Worm (Caenorhabditis elegans): Measurements from ENCODE around the gene metl-18.

DNA sequence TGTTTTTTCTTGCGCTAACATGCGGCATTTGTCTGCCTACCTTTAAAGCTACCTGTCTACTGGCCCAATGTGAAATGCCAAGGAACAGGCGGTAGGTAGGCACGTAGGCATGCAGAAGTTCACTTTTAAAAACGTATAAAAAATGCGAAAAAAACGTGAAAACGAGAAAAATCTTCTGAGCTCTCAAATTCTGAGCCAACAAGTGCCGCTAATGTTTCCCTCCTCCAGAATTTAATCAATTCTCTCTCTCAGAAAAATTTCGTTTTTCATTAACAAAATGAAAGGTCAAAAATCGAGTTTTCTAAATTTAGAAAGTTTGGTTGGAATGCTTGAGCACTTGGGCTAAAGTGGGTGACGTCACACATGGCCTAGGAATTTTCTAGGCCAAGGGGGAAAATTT lies 43.1 kb upstream of the metl-18 start:
- no peak for TF ChIP-seq dao-5 (tag; optimal IDR thresholded peaks at IDR 0.05)
- TF ChIP-seq him-1 (tag; optimal IDR thresholded peaks at IDR 0.05) = no peak
- no peak for TF ChIP-seq W03F9.2 (tag; optimal IDR thresholded peaks at IDR 0.05)
